Fruit fly (Drosophila melanogaster) whole organism: ENCODE data around the gene CG7402.
"Not testable (repeated sequence)": the region's sequence is repeated elsewhere in the genome, so short reads cannot be mapped to it uniquely, and the experiment has no call there.

Source experiments
- CG8478 ChIP-seq: fragments of >200 bp; optimal IDR thresholded peaks from 2 replicates; lab custom pipeline; 2018; ENCODE audit warnings: inconsistent platforms
- Dll ChIP-seq: fragments of >200 bp; optimal IDR thresholded peaks from 2 replicates; lab custom pipeline; 2017
- EcR ChIP-seq, 2 experiments: fragments of >200 bp; optimal IDR thresholded peaks; 2 replicates each; lab custom pipeline; 2017; ENCODE audit warnings: missing biosample characterization in 2 of 2, missing genetic modification characterization in 2 of 2, missing genetic modification reagents in 2 of 2
- pan ChIP-seq: fragments of >200 bp; optimal IDR thresholded peaks from 2 replicates; lab custom pipeline; 2017
- psq ChIP-seq: fragments of >200 bp; optimal IDR thresholded peaks from 2 replicates; lab custom pipeline; 2017
- usp ChIP-seq: fragments of >200 bp; optimal IDR thresholded peaks from 2 replicates; lab custom pipeline; 2017; ENCODE audit warnings: missing biosample characterization, missing genetic modification characterization, mixed read lengths

The CG7402 gene

DNA sequence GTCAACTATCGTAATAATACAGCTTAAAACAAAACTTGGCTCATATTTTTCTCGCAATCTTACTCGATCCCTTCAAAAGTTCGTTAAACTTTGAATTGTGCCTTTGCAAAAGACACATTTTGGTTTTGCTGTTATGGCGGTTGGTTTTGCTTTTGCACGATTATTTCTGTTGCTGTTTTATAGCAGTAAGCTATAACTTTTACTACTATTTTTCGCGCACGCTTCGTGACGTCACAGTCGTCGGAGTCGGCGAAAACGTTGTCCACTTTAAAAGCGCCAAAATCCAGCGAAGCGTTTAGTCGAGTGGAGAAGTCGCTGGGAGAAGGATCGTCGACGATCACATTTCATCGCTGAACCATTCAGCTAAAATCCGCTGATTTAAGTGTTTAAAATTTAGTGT is at the start of gene CG7402:
TSS of gene CG7402 (plus strand) at position 313 of the 400 bp plus-strand sequence.
- TF ChIP-seq usp (GFP tag; lab: Kevin White, UChicago), result no peak
- no peak for TF ChIP-seq EcR (GFP tag; optimal IDR thresholded peaks at IDR 0.05; lab: Kevin White, UChicago)
- no peak for TF ChIP-seq pan (lab: Kevin White, UChicago)
- TF ChIP-seq psq, result no peak
- no peak for TF ChIP-seq CG8478 (lab: Kevin White, UChicago)
- TF ChIP-seq Dll, result no peak

DNA sequence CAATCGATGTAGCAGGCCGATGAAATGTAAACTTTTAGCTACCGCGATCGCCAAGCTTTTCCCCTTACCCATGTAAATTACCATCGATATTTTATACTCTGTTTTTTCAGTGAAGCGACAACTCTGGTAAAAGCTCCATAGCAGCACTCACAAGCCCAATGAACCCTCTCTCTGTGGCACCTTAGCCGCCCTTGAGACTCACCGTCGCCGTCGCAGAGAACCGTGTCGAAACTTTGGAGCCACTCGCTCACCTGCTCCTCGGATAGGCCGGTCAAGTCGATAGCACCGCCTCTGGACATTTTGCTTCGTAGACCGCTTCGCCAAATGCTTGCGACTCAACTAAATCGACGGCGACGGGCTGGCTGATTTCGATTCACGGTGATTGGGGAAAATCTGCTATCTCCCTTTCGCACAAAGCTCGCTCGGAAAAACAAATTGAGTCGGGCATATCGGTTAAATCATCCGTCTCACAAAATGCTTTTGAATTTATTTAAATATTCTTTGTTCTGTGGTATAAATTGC is 46.4 kb upstream of the CG7402 start, which contains the start of gene CG5577:
TSS of gene CG5577 (minus strand) at position 343 of the 522 bp plus-strand sequence.
- TF ChIP-seq Dll (no peak), usp (GFP tag; lab: Kevin White, UChicago) (no peak), pan (lab: Kevin White, UChicago) (no peak), EcR (GFP tag; optimal IDR thresholded peaks at IDR 0.05; lab: Kevin White, UChicago) (no peak), psq (no peak), CG8478 (lab: Kevin White, UChicago) (no peak)

DNA sequence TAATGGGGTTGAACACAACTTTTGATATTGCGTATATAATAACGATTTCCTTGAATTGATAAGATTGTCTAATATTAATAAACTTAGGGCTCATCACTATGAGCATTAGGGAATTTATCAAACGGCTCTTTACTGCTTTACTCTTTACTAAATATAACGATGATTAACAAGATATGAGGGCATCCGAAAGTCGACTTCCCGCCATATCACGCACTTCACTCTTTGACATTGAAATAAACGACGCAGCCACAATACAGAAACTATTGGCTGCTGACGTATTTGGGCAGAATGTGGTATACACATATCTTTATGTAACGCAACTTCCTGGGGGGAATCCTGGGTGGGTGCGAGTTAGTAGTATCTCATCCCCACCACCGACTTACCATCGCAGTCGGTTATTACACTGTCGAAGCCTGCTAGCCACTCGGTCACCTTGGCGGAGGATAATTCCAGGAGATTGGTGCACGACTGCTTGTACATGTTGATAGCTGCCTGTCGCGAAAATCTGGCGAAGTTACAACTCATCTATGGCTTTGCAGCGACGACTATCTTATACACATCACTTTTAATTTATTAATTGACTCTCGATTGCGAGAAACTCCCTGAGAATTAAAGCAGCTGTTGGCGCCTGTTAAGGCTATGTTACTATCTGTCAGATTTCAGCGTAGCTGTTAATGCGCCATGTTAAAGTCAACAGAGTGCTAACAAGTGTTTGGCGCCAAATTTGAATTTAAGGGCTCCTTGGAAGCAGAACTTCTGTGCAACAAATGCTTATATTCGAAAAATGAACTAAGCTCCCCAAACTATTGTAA is 44.4 kb upstream of the CG7402 start, which contains the start of gene CG5567:
TSS of gene CG5567 (minus strand) at position 653 of the 812 bp plus-strand sequence.
- TF ChIP-seq CG8478 (lab: Kevin White, UChicago), result no peak
- TF ChIP-seq Dll, result no peak
- no peak for TF ChIP-seq psq
- TF ChIP-seq pan (lab: Kevin White, UChicago), result no peak
- no peak for TF ChIP-seq EcR (GFP tag; optimal IDR thresholded peaks at IDR 0.05; lab: Kevin White, UChicago)
- no peak for TF ChIP-seq usp (GFP tag; lab: Kevin White, UChicago)

DNA sequence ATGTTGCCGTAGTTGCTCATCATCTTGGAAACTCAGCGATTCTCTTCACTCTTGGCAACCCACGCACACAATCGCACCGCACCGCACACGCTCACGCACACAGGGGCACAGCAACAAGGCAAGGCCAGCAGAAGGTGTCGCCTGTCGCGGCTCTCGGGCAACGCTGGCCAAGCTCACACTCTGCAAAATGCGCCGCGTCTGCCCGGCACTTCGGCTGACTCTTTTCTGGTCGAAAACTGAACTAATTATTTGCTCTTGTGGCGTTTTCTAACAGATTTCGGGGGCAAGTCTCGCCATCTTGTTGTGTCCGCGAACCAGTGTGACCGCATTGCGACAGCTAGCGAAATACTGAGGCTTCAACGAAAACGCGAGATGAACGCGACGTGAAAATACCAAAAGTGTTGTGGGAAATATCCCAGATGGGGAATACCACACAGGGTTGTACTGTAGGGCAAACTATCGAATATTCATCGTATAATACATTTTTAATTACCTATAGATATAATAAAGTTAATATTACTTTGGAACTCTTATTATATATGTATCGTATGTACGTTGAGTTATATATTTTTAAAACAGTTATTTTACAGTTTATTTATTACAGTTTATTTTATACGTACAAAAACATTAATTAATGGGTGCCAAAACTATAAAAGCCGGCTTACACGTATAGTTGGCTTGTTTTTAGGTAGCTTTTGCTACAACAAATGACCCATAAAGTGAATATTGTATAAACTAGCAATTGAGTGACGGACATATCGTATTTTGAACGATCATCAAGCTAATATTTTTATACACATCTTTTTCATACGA is 41.1 kb upstream of the CG7402 start, which contains the start of the genes MED19 and CG7430:
TSS of gene MED19 (minus strand) at position 333 of the 813 bp plus-strand sequence.
TSS of gene CG7430 (plus strand) at position 748 of the 813 bp plus-strand sequence.
- TF ChIP-seq psq (no peak), usp (GFP tag; lab: Kevin White, UChicago) (no peak)

DNA sequence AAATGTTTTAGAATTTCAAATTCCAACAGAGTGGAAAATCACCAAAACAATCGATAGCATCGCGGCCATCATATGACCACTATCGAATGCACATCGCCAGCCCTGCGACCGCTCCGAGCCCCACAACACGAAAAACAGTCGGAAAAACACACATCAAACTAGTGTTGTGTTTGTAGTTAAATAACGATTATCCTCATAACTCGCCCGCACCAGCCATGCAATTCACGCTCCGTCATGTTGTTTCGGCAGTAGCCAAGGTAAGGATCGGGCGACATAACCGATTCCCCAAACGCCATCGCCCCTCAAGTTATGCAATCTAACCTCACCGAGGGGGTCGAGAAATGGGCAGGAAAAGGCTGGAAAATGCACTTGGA is 40.5 kb upstream of the CG7402 start:
- TF ChIP-seq CG8478 (lab: Kevin White, UChicago) (no peak), psq (no peak), Dll (no peak), usp (GFP tag; lab: Kevin White, UChicago) (no peak), pan (lab: Kevin White, UChicago) (no peak), EcR (GFP tag; optimal IDR thresholded peaks at IDR 0.05; lab: Kevin White, UChicago) (no peak)

DNA sequence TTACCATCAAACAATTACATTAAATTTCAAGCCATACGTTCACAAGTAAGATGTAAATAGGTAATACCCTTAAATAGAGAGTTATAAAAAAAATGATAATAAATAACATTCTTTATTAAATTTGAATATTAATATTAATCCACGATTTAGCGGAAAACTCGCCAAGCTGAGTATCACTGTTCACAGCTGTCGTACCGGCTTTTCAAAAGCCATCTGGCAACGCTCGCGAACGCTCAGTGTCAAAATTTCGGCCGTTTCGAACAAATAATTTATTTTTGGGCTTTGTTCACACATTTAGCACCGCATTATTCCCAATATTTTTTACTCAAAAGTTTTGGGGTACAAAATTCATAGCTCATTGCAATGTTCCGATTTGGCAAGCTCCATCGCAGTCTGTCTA is 38.0 kb upstream of the CG7402 start, which contains the start of gene TrpRS-m:
TSS of gene TrpRS-m (plus strand) at position 211 of the 400 bp plus-strand sequence.
- TF ChIP-seq EcR (GFP tag; optimal IDR thresholded peaks at IDR 0.05; lab: Kevin White, UChicago), result no peak
- TF ChIP-seq pan (lab: Kevin White, UChicago), result no peak
- TF ChIP-seq CG8478 (lab: Kevin White, UChicago), result no peak
- no peak for TF ChIP-seq usp (GFP tag; lab: Kevin White, UChicago)
- TF ChIP-seq Dll, result no peak
- TF ChIP-seq psq, result no peak

DNA sequence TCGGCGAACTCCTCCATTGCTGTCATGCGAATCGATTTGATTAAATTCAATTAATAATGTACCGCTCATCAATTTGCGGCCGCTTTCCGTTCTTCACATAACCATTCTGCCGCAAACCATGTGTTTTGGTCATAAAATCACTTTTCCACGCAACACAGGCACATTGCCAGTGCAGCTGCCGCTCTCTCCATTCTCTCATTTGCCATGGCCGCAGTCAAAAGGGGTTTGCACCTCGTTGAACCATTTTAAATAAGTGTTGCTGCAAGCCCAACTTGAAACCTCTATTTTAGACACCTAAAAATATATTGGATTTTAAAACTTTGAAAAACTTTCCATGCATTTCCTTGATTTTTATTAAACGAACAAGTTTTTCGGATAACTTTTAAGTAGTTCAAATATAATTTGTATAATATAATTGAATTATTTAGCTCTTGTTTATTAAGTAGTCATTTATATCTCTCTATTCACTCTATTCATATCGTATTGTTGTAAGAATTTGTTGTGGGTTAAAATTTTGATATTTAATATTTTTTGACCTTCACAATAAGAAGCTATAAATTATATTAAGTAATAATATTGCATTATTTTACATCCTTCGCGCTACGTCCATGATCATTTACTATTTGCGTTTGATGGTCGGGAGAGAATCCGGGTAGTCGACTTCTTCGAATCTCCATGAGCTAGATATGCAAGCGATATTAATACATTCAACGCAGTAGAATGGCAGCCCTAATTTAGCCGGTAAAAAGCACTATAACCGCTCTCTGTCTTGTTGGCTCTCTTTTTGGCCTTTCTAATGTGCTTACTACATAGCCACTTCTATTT is 30.6 kb upstream of the CG7402 start, which contains the start of gene CG5535:
TSS of gene CG5535 (minus strand) at position 140 of the 825 bp plus-strand sequence.
- no peak for TF ChIP-seq EcR (GFP tag; optimal IDR thresholded peaks at IDR 0.05; lab: Kevin White, UChicago)
- no peak for TF ChIP-seq Dll
- no peak for TF ChIP-seq psq
- TF ChIP-seq pan (lab: Kevin White, UChicago), result no peak
- no peak for TF ChIP-seq CG8478 (lab: Kevin White, UChicago)
- no peak for TF ChIP-seq usp (GFP tag; lab: Kevin White, UChicago)

DNA sequence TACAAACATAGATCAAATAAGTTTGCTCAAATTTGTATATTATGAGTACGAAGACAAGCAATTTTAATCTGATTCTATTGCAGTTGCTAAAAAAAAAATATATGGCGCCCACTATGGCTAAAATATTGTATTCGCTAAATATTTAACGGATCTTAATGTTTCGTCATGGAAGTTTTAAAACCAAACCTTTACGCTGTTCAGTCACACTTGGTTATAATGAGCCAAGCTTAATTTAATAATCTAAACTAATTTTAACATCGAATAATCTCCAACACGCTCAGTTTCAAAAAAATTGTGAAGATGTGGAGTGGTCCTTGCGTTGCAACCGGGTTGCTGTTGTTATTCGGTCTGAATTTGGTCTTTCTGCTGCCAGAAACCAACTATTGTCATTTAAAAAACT is 29.3 kb upstream of the CG7402 start, which contains the start of gene CG34002:
TSS of gene CG34002 (plus strand) at position 301 of the 400 bp plus-strand sequence.
- TF ChIP-seq EcR (GFP tag; optimal IDR thresholded peaks at IDR 0.05; lab: Kevin White, UChicago); CG8478 (lab: Kevin White, UChicago); usp (GFP tag; lab: Kevin White, UChicago): not testable (repeated sequence)

DNA sequence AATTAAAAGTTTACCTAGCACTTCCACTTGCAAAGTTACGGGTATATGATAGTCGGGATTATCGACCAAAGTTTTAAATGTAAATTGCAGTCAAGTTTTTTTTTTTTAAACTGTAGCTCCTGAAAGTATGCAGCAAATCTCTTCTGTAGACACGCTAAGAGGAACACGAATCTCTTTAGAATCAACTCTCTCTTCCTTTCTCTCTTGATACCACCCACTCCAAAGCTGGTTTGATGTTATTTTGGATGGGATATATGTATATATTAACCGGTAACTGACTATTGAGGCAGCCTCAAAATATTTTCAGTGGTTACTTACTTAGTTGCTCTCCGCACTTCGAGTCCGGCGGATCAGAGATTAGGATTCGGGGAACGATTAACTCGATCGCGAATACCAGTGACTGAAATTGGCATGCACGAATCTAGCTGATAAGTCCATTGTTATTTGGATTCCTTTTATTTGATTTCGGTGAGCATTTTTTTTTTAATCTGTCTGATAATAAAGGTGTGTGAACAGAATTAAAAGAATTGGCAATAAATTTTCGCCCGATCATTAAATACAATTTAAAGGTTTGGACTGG is 8.6 kb upstream of the CG7402 start, which contains the start of gene CG7408:
TSS of gene CG7408 (plus strand) at position 316 of the 580 bp plus-strand sequence.
- TF ChIP-seq pan (lab: Kevin White, UChicago) (no peak), psq (no peak), CG8478 (lab: Kevin White, UChicago) (no peak), EcR (GFP tag; optimal IDR thresholded peaks at IDR 0.05; lab: Kevin White, UChicago) (no peak), usp (GFP tag; lab: Kevin White, UChicago) (no peak), Dll (no peak)

DNA sequence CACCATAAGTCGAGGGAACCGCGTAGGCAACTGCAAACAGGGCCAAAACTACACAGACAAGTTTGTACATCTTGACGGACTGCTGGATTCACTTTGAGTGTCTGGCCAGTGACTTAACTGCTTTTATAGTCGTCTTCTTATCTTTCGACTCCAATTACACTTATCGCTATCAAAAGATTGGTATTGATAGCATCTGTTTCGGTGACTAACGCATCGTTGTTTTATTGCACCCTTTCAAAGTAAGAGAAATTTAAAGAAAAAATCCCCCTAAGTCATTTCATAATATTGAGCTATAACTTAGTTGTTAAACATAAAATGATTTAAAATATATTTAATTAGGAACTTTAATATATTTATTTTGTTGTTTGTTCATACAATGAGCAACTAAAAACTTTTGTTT is 3.2 kb upstream of the CG7402 start, which contains the start of gene CG5506:
TSS of gene CG5506 (minus strand) at position 101 of the 400 bp plus-strand sequence.
- TF ChIP-seq pan (lab: Kevin White, UChicago), result no peak
- no peak for TF ChIP-seq EcR (GFP tag; optimal IDR thresholded peaks at IDR 0.05; lab: Kevin White, UChicago)
- no peak for TF ChIP-seq psq
- no peak for TF ChIP-seq CG8478 (lab: Kevin White, UChicago)
